Worm (Caenorhabditis elegans) whole organism, early embryonic: ENCODE data around the gene C04E7.1.

Experiments used
- B0310.2 ChIP-seq: sonication (generic microtip); optimal IDR thresholded peaks from 2 replicates; lab custom pipeline; 2016; ENCODE audit warnings: mild to moderate bottlenecking, missing genetic modification characterization, missing compliant biosample characterization
- ama-1 ChIP-seq: fragments of 150-350 bp; optimal IDR thresholded peaks from 2 replicates; lab custom pipeline; 2014
- ceh-36 ChIP-seq: sonication (generic microtip); optimal IDR thresholded peaks from 2 replicates; lab custom pipeline; 2016; ENCODE audit warnings: missing genetic modification characterization, inconsistent platforms, missing compliant biosample characterization
- ets-7 ChIP-seq: sonication (generic microtip); optimal IDR thresholded peaks from 2 replicates; lab custom pipeline; 2016; ENCODE audit warnings: missing genotype, missing genetic modification characterization, missing compliant biosample characterization
- flt-1 ChIP-seq: fragments of 200-800 bp; sonication (Bioruptor generic); IDR thresholded peaks from 2 replicates; pipeline ENCODE4 v1.3.6; 2022; ENCODE audit warnings: missing genetic modification characterization, missing compliant biosample characterization
- hmg-4 ChIP-seq: fragments of 200-800 bp; sonication (Bioruptor generic); optimal IDR thresholded peaks from 2 replicates; lab custom pipeline; 2018; ENCODE audit warnings: mild to moderate bottlenecking, missing genetic modification characterization, missing compliant biosample characterization
- scrt-1 ChIP-seq: fragments of 200-800 bp; sonication (Bioruptor generic); IDR thresholded peaks from 2 replicates; pipeline ENCODE4 v1.3.6; 2022; ENCODE audit warnings: missing genetic modification characterization, missing compliant biosample characterization
- tbx-11 ChIP-seq: fragments of 200-800 bp; sonication (Bioruptor generic); IDR thresholded peaks from 2 replicates; pipeline ENCODE4 v1.3.6; 2022; ENCODE audit warnings: missing genetic modification characterization, missing compliant biosample characterization
- tbx-37 ChIP-seq: fragments of 200-800 bp; sonication (Bioruptor generic); conservative IDR thresholded peaks from 2 replicates; pipeline ENCODE4 v1.3.6; 2022; ENCODE audit warnings: missing genetic modification reagents, missing genetic modification characterization, missing compliant biosample characterization

DNA sequence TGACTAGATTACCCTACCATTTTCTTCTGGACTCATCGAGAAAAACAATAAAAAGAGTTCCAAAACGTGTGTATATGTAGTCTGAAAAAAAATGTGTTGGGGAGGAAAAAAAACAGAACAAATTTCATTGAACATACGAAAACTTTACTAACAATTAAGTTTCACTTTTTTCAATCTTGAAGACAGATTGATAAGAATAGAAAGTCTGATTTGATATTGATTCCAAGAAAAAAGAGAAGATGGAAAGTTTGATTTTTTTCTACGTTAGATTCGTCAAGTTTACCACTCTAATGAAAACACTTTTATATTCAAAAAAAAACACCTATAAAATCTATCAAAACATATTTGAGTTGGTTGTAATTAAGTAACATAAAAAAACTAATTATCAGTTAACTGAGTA is 32.6 kb downstream of the C04E7.1 start, which contains the start of gene R04A9.9:
- no peak for TF ChIP-seq ama-1
- no peak for TF ChIP-seq hmg-4 (GFP tag; lab: Kevin White, UChicago)
- TF ChIP-seq ets-7 = no peak
- TF ChIP-seq B0310.2 = no peak
- TF ChIP-seq flt-1 = no peak
- no peak for TF ChIP-seq tbx-11 (GFP tag; lab: Robert Waterston, UW)
- no peak for TF ChIP-seq tbx-37 (GFP tag; lab: Robert Waterston, UW)
- no peak for TF ChIP-seq ceh-36
- no peak for TF ChIP-seq scrt-1
